Worm (Caenorhabditis elegans): ENCODE data around the gene kat-1.

ce11 chrII:7095970-7096369, 22.4 kb downstream of the kat-1 start:
- TF ChIP-seq arid-1 (GFP tag; conservative IDR thresholded peaks at IDR 0.05) (no peak), saeg-2 (GFP tag; IDR thresholded peaks at IDR 0.05) (no peak), lsy-2 (tag; optimal IDR thresholded peaks at IDR 0.05) (no peak), nhr-11 (tag; optimal IDR thresholded peaks at IDR 0.05) (no peak), fos-1 (tag; optimal IDR thresholded peaks at IDR 0.05) (no peak), jun-1 (tag; optimal IDR thresholded peaks at IDR 0.05) (no peak), R02D3.7 (tag; optimal IDR thresholded peaks at IDR 0.05) (no peak), Y75B8A.6 (GFP tag; IDR thresholded peaks at IDR 0.05) (no peak), ceh-32 (tag; optimal IDR thresholded peaks at IDR 0.05; ENCODE audit: poor library complexity) (no peak)
